Worm (Caenorhabditis elegans) whole organism, L4/young adult: ENCODE results near the gene daz-1.

ENCODE experiments used
- dao-5 ChIP-seq: sonication (generic microtip); optimal IDR thresholded peaks from 2 replicates; lab custom pipeline; 2016; ENCODE audit warnings: missing genotype, missing genetic modification characterization, moderate library complexity, missing compliant biosample characterization
- him-1 ChIP-seq: sonication (generic microtip); optimal IDR thresholded peaks from 2 replicates; lab custom pipeline; 2016; ENCODE audit warnings: missing genotype, missing genetic modification reagents, missing genetic modification characterization, missing compliant biosample characterization

ce11 chrII:5474946-5475345, 18.8 kb downstream of the daz-1 start, which contains the start of gene ilcr-2:
- no peak for TF ChIP-seq him-1 (tag; lab: Kevin White, UChicago)
- no peak for TF ChIP-seq dao-5
